Worm (Caenorhabditis elegans): ENCODE results near the gene let-92.

Gene let-92

ce11 chrIV:11822454-11822853, 35.8 kb upstream of the let-92 start (continued):
- TF ChIP-seq akir-1 (GFP tag; optimal IDR thresholded peaks at IDR 0.05) (no peak), F57C9.4 (tag; optimal IDR thresholded peaks at IDR 0.05) (no peak), fkh-3 (tag; optimal IDR thresholded peaks at IDR 0.05) (no peak), F22D6.2 (tag; optimal IDR thresholded peaks at IDR 0.05) (no peak), F37B4.10 (GFP tag; IDR thresholded peaks at IDR 0.05) (no peak), let-607 (tag; optimal IDR thresholded peaks at IDR 0.05) (no peak), Y53G8AR.9 (GFP tag; conservative IDR thresholded peaks at IDR 0.05) (peak; percentile 8; the same call in 1 of the 2 replicates), dpff-1 (tag; optimal IDR thresholded peaks at IDR 0.05) (no peak), F23B12.7 (tag; optimal IDR thresholded peaks at IDR 0.05; ENCODE audit: insufficient read depth) (peak; percentile 61), gei-17 (GFP tag; optimal IDR thresholded peaks at IDR 0.05) (no peak), ztf-18 (tag; optimal IDR thresholded peaks at IDR 0.05) (no peak), xnd-1 (tag; optimal IDR thresholded peaks at IDR 0.05) (peak; percentile 88), nhr-80 (tag; optimal IDR thresholded peaks at IDR 0.05) (no peak), B0336.3 (GFP tag; IDR thresholded peaks at IDR 0.05) (no peak), chd-7 (tag; optimal IDR thresholded peaks at IDR 0.05) (no peak), madf-3 (GFP tag; IDR thresholded peaks at IDR 0.05) (peak; percentile 74; the same call in 1 of the 2 replicates), hlh-26 (GFP tag; conservative IDR thresholded peaks at IDR 0.05) (no peak), egrh-3 (GFP tag; IDR thresholded peaks at IDR 0.05) (no peak), ztf-28 (GFP tag; IDR thresholded peaks at IDR 0.05) (no peak; the same call in 1 of the 2 replicates), let-526 (GFP tag; IDR thresholded peaks at IDR 0.05) (no peak), ztf-3 (GFP tag; optimal IDR thresholded peaks at IDR 0.05) (no peak), repo-1 (tag; optimal IDR thresholded peaks at IDR 0.05) (no peak), rec-8 (tag; optimal IDR thresholded peaks at IDR 0.05) (no peak), ccch-3 (GFP tag; optimal IDR thresholded peaks at IDR 0.05) (no peak), B0019.2 (GFP tag; conservative IDR thresholded peaks at IDR 0.05) (peak; percentile 76; the same call in 1 of the 2 replicates), ztf-25 (GFP tag; IDR thresholded peaks at IDR 0.05) (peak; percentile 7; the same call in 1 of the 2 replicates), lin-54 (GFP tag; optimal IDR thresholded peaks at IDR 0.05) (peak; percentile 81), zfh-2 (GFP tag; conservative IDR thresholded peaks at IDR 0.05) (no peak), Y67H2A.10 (GFP tag; conservative IDR thresholded peaks at IDR 0.05) (no peak; the same call in 1 of the 2 replicates), ceh-58 (GFP tag; IDR thresholded peaks at IDR 0.05) (no peak), lin-26 (GFP tag; IDR thresholded peaks at IDR 0.05) (no peak), hrde-1 (tag; optimal IDR thresholded peaks at IDR 0.05; ENCODE audit: borderline replicate concordance) (no peak), snpc-4 (GFP tag; optimal IDR thresholded peaks at IDR 0.05) (no peak), snpc-4 (tag; optimal IDR thresholded peaks at IDR 0.05) (peak in 2 of 4 experiments; percentile 19 to 28), ama-1 (optimal IDR thresholded peaks at IDR 0.05) (no peak), ama-1 (GFP tag; optimal IDR thresholded peaks at IDR 0.05) (no peak), Y95B8A.8 (GFP tag; IDR thresholded peaks at IDR 0.05) (peak; percentile 85), F57A8.1 (GFP tag; optimal IDR thresholded peaks at IDR 0.05) (no peak), rcor-1 (GFP tag; IDR thresholded peaks at IDR 0.05) (peak; percentile 50; the same call in 1 of the 2 replicates), nfya-2 (GFP tag; IDR thresholded peaks at IDR 0.05) (no peak), die-1 (tag; optimal IDR thresholded peaks at IDR 0.05) (no peak), Y56A3A.18 (GFP tag; IDR thresholded peaks at IDR 0.05) (no peak), him-1 (tag; optimal IDR thresholded peaks at IDR 0.05) (no peak), T26A5.8 (tag; optimal IDR thresholded peaks at IDR 0.05) (no peak), mel-28 (tag; optimal IDR thresholded peaks at IDR 0.05; ENCODE audit: borderline replicate concordance) (no peak), snpc-1.3 (tag; optimal IDR thresholded peaks at IDR 0.05; ENCODE audit: insufficient read depth) (peak; percentile 26), madf-10 (tag; optimal IDR thresholded peaks at IDR 0.05) (no peak), lag-1 (GFP tag; IDR thresholded peaks at IDR 0.05) (no peak), efl-1 (GFP tag; optimal IDR thresholded peaks at IDR 0.05) (peak; percentile 96)

All from whole organism, young adult.